Worm (Caenorhabditis elegans) whole organism, midembryonic: ENCODE data around the gene F22B5.5.

Source experiments
- T22C8.4 ChIP-seq: fragments of 200-800 bp; sonication (Bioruptor generic); IDR thresholded peaks from 2 replicates; pipeline ENCODE4 v1.3.6; 2022; ENCODE audit warnings: missing genetic modification characterization, missing compliant biosample characterization
- cog-1 ChIP-seq: sonication (generic microtip); optimal IDR thresholded peaks from 2 replicates; lab custom pipeline; 2016; ENCODE audit warnings: missing genetic modification characterization, missing compliant biosample characterization
- klf-2 ChIP-seq: fragments of 200-800 bp; sonication (Bioruptor generic); conservative IDR thresholded peaks from 2 replicates; pipeline ENCODE4 v1.3.6; 2022; ENCODE audit warnings: missing genetic modification reagents, missing genetic modification characterization, missing compliant biosample characterization
- ref-1 ChIP-seq: fragments of 200-800 bp; sonication (Bioruptor generic); conservative IDR thresholded peaks from 2 replicates; pipeline ENCODE4 v1.3.6; 2022; ENCODE audit warnings: missing genetic modification reagents, missing genetic modification characterization, missing compliant biosample characterization
- tab-1 ChIP-seq: fragments of 200-800 bp; sonication (Bioruptor generic); IDR thresholded peaks from 2 replicates; pipeline ENCODE4 v1.3.6; 2022; ENCODE audit warnings: missing genetic modification characterization, missing compliant biosample characterization
- ztf-23 ChIP-seq: fragments of 200-800 bp; sonication (Bioruptor generic); IDR thresholded peaks from 2 replicates; pipeline ENCODE4 v1.3.6; 2022; ENCODE audit warnings: missing genetic modification reagents, missing genetic modification characterization, missing compliant biosample characterization
- ztf-29 ChIP-seq: fragments of 200-800 bp; sonication (Bioruptor generic); IDR thresholded peaks from 2 replicates; pipeline ENCODE4 v1.3.6; 2022; ENCODE audit warnings: missing genetic modification reagents, missing genetic modification characterization, missing compliant biosample characterization

DNA sequence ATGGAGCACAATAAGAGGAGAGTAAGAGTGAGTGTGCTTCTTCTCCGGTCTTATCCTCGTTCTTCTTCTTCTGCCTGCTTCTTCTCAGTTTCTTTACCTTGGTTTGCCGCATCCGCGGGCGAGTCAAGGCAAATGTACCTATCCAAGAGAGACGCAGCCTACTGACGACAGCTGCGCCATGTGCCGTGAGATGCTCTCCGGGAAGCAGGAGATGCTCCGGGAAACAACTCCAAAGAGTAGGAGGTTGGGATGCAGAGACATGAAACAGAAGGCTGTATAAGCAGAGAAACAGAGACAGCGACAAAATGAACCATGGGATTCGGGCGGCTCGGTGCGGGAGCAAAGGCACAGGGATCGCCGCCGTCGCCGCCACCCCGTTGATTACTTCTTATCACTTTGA lies 44.6 kb upstream of the F22B5.5 start:
- TF ChIP-seq ztf-23 (GFP tag; lab: Robert Waterston, UW), result no peak
- TF ChIP-seq cog-1 (tag; lab: Kevin White, UChicago), result no peak
- TF ChIP-seq ztf-29 (GFP tag; lab: Robert Waterston, UW), result no peak
- TF ChIP-seq ref-1 (GFP tag; lab: Robert Waterston, UW), result no peak
- TF ChIP-seq klf-2 (GFP tag; lab: Robert Waterston, UW), result no peak
- no peak for TF ChIP-seq tab-1 (GFP tag; lab: Robert Waterston, UW)
- no peak for TF ChIP-seq T22C8.4 (GFP tag; lab: Robert Waterston, UW)
